Fruit fly (Drosophila melanogaster) whole organism, wandering third instar larva: ENCODE measurements around the gene IP3K1.

Experiments used
- Abd-B ChIP-seq: fragments of >200 bp; optimal IDR thresholded peaks from 2 replicates; lab custom pipeline; 2017; ENCODE audit warnings: missing biosample characterization, missing genetic modification characterization
- CG9705 ChIP-seq: fragments of 200-800 bp; sonication (Bioruptor generic); optimal IDR thresholded peaks from 2 replicates; lab custom pipeline; 2018; ENCODE audit warnings: missing biosample characterization, mild to moderate bottlenecking, missing genetic modification characterization
- Dfd ChIP-seq: fragments of >200 bp; optimal IDR thresholded peaks from 2 replicates; lab custom pipeline; 2017; ENCODE audit warnings: missing biosample characterization, missing genetic modification characterization
- Dif ChIP-seq: fragments of 200-275, 200-300 bp; sonication (Bioruptor generic); optimal IDR thresholded peaks from 2 replicates; lab custom pipeline; 2018; ENCODE audit warnings: missing biosample characterization, missing genetic modification characterization; ENCODE audit not compliant: partially characterized antibody
- GATAd ChIP-seq: sonication (Bioruptor generic); optimal IDR thresholded peaks from 2 replicates; lab custom pipeline; 2016; ENCODE audit warnings: missing biosample characterization, missing genetic modification characterization
- HLH106 ChIP-seq: fragments of 200-800 bp; optimal IDR thresholded peaks from 3 replicates; lab custom pipeline; 2019; ENCODE audit warnings: missing biosample characterization, mild to moderate bottlenecking, missing genetic modification characterization, moderate library complexity
- Hr78 ChIP-seq: fragments of >200 bp; optimal IDR thresholded peaks from 2 replicates; lab custom pipeline; 2017; ENCODE audit warnings: missing biosample characterization, missing genetic modification characterization
- Hr83 ChIP-seq: fragments of 200-300 bp; sonication (Bioruptor generic); optimal IDR thresholded peaks from 2 replicates; lab custom pipeline; 2016; ENCODE audit warnings: missing biosample characterization, mild to moderate bottlenecking, missing genetic modification characterization, moderate library complexity; ENCODE audit not compliant: poor library complexity, severe bottlenecking
- Jra ChIP-seq: sonication (Bioruptor generic); optimal IDR thresholded peaks from 2 replicates; lab custom pipeline; 2016; ENCODE audit warnings: missing biosample characterization, missing genetic modification characterization
- Myc ChIP-seq: fragments of >200 bp; optimal IDR thresholded peaks from 2 replicates; lab custom pipeline; 2017
- N ChIP-seq: fragments of >200 bp; optimal IDR thresholded peaks from 2 replicates; lab custom pipeline; 2018; ENCODE audit warnings: missing biosample characterization, missing external identifiers, missing genetic modification characterization
- OdsH ChIP-seq: fragments of 200-800 bp; sonication (Bioruptor generic); optimal IDR thresholded peaks from 2 replicates; lab custom pipeline; 2016; ENCODE audit warnings: missing biosample characterization, mild to moderate bottlenecking, missing genetic modification characterization
- Sp1 ChIP-seq: fragments of 200-800 bp; sonication (Bioruptor generic); optimal IDR thresholded peaks from 3 replicates; lab custom pipeline; 2019; ENCODE audit warnings: missing biosample characterization, mild to moderate bottlenecking, missing genetic modification characterization, moderate library complexity
- br ChIP-seq: fragments of 200-800 bp; sonication (Bioruptor generic); optimal IDR thresholded peaks from 2 replicates; lab custom pipeline; 2016; ENCODE audit warnings: missing biosample characterization, missing genetic modification characterization
- brk ChIP-seq: fragments of 200-800 bp; sonication (Bioruptor generic); optimal IDR thresholded peaks from 2 replicates; lab custom pipeline; 2016; ENCODE audit warnings: missing biosample characterization, mild to moderate bottlenecking, missing genetic modification characterization
- dl ChIP-seq, 2 experiments: fragments of 175-275, 200-275 bp in 1 of 2; fragments of 200-275 bp in 1 of 2; sonication (Bioruptor generic); optimal IDR thresholded peaks; lab custom pipeline; 2018; ENCODE audit warnings: mild to moderate bottlenecking in 2 of 2, missing biosample characterization in 2 of 2, missing genetic modification characterization in 2 of 2, moderate library complexity in 2 of 2; ENCODE audit not compliant: partially characterized antibody in 2 of 2, insufficient read depth in 1 of 2
- dmrt93B ChIP-seq: fragments of 200-800 bp; sonication (Bioruptor generic); optimal IDR thresholded peaks from 2 replicates; lab custom pipeline; 2018; ENCODE audit warnings: missing biosample characterization, mild to moderate bottlenecking, missing genetic modification characterization
- ey ChIP-seq: fragments of 200-800 bp; sonication (Bioruptor generic); optimal IDR thresholded peaks from 2 replicates; lab custom pipeline; 2016; ENCODE audit warnings: missing biosample characterization, missing genetic modification characterization
- foxo ChIP-seq, 2 experiments: fragments of 200-800 bp; sonication (Bioruptor generic); optimal IDR thresholded peaks; 2 replicates in 1 of 2; 3 replicates in 1 of 2; lab custom pipeline; 2016 to 2017; ENCODE audit warnings: missing biosample characterization in 2 of 2, missing genetic modification characterization in 2 of 2
- fru ChIP-seq: fragments of 200-800 bp; sonication (Bioruptor generic); optimal IDR thresholded peaks from 3 replicates; lab custom pipeline; 2016; ENCODE audit warnings: missing biosample characterization, mild to moderate bottlenecking, missing genetic modification characterization
- h ChIP-seq: fragments of 200-800 bp; sonication (Bioruptor generic); optimal IDR thresholded peaks from 3 replicates; lab custom pipeline; 2016; ENCODE audit warnings: missing biosample characterization, mild to moderate bottlenecking, missing genetic modification characterization
- jim ChIP-seq: fragments of 175-275, 200-325 bp; sonication (Bioruptor generic); optimal IDR thresholded peaks from 2 replicates; lab custom pipeline; 2016; ENCODE audit warnings: missing biosample characterization, mild to moderate bottlenecking, missing genetic modification characterization
- psq ChIP-seq: fragments of 200-800 bp; sonication (Bioruptor generic); optimal IDR thresholded peaks from 3 replicates; lab custom pipeline; 2017; ENCODE audit warnings: missing biosample characterization, mild to moderate bottlenecking, missing genetic modification characterization, moderate library complexity
- rgr ChIP-seq: fragments of 200-800 bp; sonication (Bioruptor generic); optimal IDR thresholded peaks from 3 replicates; lab custom pipeline; 2016; ENCODE audit warnings: missing biosample characterization, mild to moderate bottlenecking, missing genetic modification characterization
- sv ChIP-seq: fragments of 200-800 bp; sonication (Bioruptor generic); optimal IDR thresholded peaks from 3 replicates; lab custom pipeline; 2016; ENCODE audit warnings: missing biosample characterization, missing genetic modification characterization
- tai ChIP-seq: sonication (Bioruptor generic); optimal IDR thresholded peaks from 2 replicates; lab custom pipeline; 2016; ENCODE audit warnings: missing biosample characterization, missing genetic modification characterization
- usp ChIP-seq: fragments of >200 bp; optimal IDR thresholded peaks from 2 replicates; lab custom pipeline; 2017; ENCODE audit warnings: missing biosample characterization, missing genetic modification characterization
- woc ChIP-seq: sonication (Bioruptor generic); optimal IDR thresholded peaks from 2 replicates; lab custom pipeline; 2016; ENCODE audit warnings: missing biosample characterization, mild to moderate bottlenecking, missing genetic modification characterization

Gene IP3K1

DNA sequence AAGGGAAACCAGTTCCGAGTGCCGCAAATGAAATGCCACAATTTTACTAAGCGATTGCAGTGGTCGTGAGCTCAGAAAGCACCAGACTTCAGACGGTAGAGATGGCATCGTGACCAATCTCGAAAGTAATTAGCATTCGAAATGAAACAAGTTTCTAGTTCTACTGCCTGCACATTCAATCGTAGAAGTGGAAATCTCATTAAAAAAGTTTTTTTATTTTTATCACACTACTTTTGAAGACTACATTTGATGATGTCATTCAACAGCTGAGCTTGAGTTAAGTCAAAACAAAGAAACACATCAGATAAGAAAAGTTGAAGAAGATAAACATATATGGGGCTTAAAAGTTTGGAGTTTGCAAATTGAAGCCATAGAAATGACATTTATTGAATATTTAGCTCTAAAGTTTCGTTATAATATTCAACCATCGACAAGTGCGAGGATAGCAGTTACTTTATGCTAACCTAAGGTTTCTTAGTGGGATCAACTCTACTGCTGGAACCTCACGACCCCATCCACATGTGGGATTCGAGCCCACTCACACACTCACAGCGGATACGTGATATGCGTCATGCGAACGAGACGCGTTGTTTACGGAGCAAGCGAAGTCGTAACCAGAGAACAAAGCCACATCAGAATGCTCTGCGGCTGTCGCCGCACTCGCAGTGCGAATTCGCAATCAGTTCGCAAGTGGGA lies 46.0 kb upstream of the IP3K1 start, which contains the start of gene CG13117:
CG13117 (plus strand) TSS at position 646 of the 696 bp plus-strand sequence.
- TF ChIP-seq Dif, result peak; percentile 0
- TF ChIP-seq CG9705 (GFP tag; lab: Kevin White, UChicago), result peak; percentile 10
- peak; percentile 19 for TF ChIP-seq br (GFP tag; lab: Kevin White, UChicago)
- peak; percentile 19 for TF ChIP-seq woc (GFP tag; lab: Kevin White, UChicago)
- TF ChIP-seq usp, result no peak
- TF ChIP-seq brk, result no peak
- TF ChIP-seq OdsH (GFP tag; lab: Kevin White, UChicago), result peak; percentile 34
- TF ChIP-seq dmrt93B (GFP tag; lab: Kevin White, UChicago), result peak; percentile 31
- peak; percentile 35 for TF ChIP-seq Sp1 (GFP tag; lab: Kevin White, UChicago)
- no peak for TF ChIP-seq tai (GFP tag; lab: Kevin White, UChicago)
- TF ChIP-seq HLH106, result peak; percentile 51
- TF ChIP-seq Myc, result no peak
- peak; percentile 14 for TF ChIP-seq fru (GFP tag; lab: Kevin White, UChicago)
- TF ChIP-seq foxo (GFP tag; optimal IDR thresholded peaks at IDR 0.05; lab: Kevin White, UChicago), result peak in 1 of 2 experiments; percentile 31
- TF ChIP-seq Jra (GFP tag; lab: Kevin White, UChicago), result peak; percentile 63
- TF ChIP-seq GATAd, result no peak
- TF ChIP-seq psq, result peak; percentile 5
- peak; percentile 15 for TF ChIP-seq ey

DNA sequence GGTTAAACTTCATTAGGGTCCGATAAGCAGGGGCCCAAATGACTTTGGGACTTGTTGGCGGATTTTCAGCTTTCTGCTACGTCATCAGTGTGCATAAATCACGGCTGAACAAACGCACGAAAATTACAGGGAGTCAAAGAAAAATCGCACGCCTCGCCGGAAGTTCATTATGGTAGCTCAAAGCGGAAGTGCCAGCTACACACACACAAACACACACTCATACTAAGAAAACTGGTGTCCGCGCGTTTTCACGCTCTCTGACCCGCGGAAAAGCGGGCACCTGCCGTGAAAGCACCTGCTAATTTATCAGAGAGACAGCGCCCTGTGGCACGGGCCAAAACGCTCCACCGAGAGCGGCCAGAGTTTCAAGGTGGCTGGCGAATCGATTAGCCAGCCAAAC lies 44.8 kb upstream of the IP3K1 start:
- TF ChIP-seq Jra (GFP tag; lab: Kevin White, UChicago) (no peak), sv (GFP tag; lab: Kevin White, UChicago) (no peak), Hr78 (GFP tag; lab: Kevin White, UChicago) (no peak), CG9705 (GFP tag; lab: Kevin White, UChicago) (no peak), jim (no peak), tai (GFP tag; lab: Kevin White, UChicago) (no peak)

DNA sequence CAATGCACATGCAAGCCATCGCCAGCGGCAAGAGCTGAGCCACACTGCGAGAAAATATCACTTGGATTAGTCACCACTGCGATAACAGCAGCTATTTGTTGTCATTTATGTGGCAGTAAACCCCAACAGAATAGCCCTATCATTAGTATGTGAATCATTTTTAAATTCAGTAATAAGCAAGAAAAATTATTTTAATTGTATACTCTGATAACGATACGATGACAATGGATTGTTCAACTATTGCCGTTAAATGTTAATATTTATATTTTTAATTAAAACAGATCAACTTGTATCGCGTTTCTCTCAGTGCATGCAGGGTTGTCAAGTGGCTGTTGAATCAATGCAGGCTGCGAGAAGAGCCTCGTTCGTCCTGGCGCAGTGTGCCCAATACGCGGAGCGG lies 44.4 kb upstream of the IP3K1 start:
- TF ChIP-seq h (GFP tag; lab: Kevin White, UChicago) (peak; percentile 14), HLH106 (peak; percentile 12), rgr (GFP tag; lab: Kevin White, UChicago) (peak; percentile 17), tai (GFP tag; lab: Kevin White, UChicago) (no peak), foxo (GFP tag; optimal IDR thresholded peaks at IDR 0.05; lab: Kevin White, UChicago) (peak in 1 of 2 experiments; percentile 20), woc (GFP tag; lab: Kevin White, UChicago) (no peak), Sp1 (GFP tag; lab: Kevin White, UChicago) (no peak)

DNA sequence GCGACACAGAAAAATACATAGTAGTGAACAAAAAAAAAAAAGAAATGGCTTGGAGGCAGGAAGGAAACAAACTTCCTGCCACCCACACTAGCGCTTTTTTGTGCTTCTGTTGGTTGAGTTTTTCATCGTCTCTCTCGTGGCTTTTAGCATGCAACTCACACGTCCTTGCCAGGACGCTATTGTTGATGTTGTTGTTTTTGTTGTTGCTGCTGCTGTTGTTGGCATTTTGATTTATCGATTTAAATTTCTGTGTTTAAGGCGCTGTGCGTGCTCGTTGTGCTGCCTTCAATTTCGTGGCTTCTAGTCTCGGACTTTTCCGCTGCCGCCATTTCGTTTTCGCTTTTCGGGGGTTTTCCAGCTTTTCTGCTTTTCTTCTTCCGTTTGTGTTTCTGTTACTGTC lies 42.5 kb upstream of the IP3K1 start:
- TF ChIP-seq br (GFP tag; lab: Kevin White, UChicago) (no peak), Dfd (peak; percentile 63)

DNA sequence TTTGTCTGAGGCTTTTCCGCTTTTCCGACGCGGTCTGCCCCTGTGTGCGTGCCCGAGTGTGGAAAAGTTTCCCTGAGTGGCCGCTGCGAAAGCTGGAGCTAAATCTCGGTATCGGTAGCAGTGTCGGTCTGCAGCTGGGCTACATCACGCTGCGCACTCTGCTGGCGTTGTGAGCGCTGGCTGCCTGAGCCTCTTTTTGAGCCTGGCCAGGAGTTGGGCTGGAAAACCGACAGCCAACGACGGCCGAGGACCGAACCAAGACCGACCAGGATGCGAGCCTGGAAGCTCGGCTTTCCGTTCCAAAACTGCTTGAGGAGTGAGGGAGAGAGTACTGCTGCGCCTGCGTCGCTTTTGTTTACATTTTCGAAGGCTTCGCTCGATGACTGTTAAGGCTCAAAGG lies 38.4 kb upstream of the IP3K1 start:
- no peak for TF ChIP-seq Hr83 (GFP tag; lab: Kevin White, UChicago)
- no peak for TF ChIP-seq usp
- no peak for TF ChIP-seq foxo (GFP tag; optimal IDR thresholded peaks at IDR 0.05; lab: Kevin White, UChicago)
- TF ChIP-seq dl (GFP tag; optimal IDR thresholded peaks at IDR 0.05; lab: Kevin White, UChicago; ENCODE audit: insufficient read depth in 1 of 2, partially characterized antibody in 2 of 2), result no peak
- TF ChIP-seq Hr78 (GFP tag; lab: Kevin White, UChicago), result no peak
- TF ChIP-seq N, result no peak
- TF ChIP-seq jim, result no peak
- TF ChIP-seq Abd-B, result no peak

DNA sequence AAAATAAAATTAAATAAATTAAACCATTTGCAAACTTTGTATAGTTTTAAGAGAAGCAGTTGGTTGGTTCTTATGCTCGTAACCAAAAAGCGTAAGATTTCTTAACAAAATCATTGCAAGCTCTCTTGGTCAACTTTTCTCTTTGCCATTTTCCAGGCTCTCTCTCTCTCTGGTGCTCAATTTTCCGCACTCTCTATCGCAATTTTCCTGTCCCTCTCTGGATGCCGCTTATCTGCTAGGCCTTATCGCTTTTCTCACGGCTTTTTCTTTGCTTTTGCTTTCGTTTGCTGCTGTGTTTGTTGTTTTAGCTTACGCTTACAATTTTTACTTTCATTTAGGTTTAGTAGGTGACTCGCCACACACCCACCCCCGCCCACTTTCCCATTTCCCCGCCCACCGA lies 37.5 kb upstream of the IP3K1 start:
- no peak for TF ChIP-seq ey
- TF ChIP-seq Jra (GFP tag; lab: Kevin White, UChicago), result no peak
- no peak for TF ChIP-seq rgr (GFP tag; lab: Kevin White, UChicago)
- TF ChIP-seq CG9705 (GFP tag; lab: Kevin White, UChicago), result no peak
- no peak for TF ChIP-seq jim
- TF ChIP-seq tai (GFP tag; lab: Kevin White, UChicago), result no peak
